Fruit fly (Drosophila melanogaster): ENCODE results near the gene lft.
A peak's percentile ranks its signal among the peaks of the same experiment; 100 is the strongest.

The lft gene

dm6 chr2L:10387869-10388726 lies 23.8 kb downstream of the lft start, which contains the start of gene da (continued):
- TF ChIP-seq CG15011 (GFP tag; optimal IDR thresholded peaks at IDR 0.05) = no peak
- TF ChIP-seq CG7745 (tag; optimal IDR thresholded peaks at IDR 0.05) = no peak
- TF ChIP-seq CG7839 (tag; optimal IDR thresholded peaks at IDR 0.05) = peak; percentile 61
- TF ChIP-seq CG13775 (GFP tag; optimal IDR thresholded peaks at IDR 0.05) = peak; percentile 49
- peak; percentile 19 for TF ChIP-seq CG9876 (GFP tag; optimal IDR thresholded peaks at IDR 0.05)
- no peak for TF ChIP-seq CG30431 (GFP tag; optimal IDR thresholded peaks at IDR 0.05)
- TF ChIP-seq gfzf (GFP tag; optimal IDR thresholded peaks at IDR 0.05) = peak; percentile 21
- TF ChIP-seq HLH4C (GFP tag; IDR thresholded peaks at IDR 0.05; ENCODE audit: partially characterized antibody) = peak; percentile 61; the same call in 2 of the 3 replicates
- TF ChIP-seq Dip2 (GFP tag; IDR thresholded peaks at IDR 0.05) = no peak
- TF ChIP-seq CG2889 (GFP tag; IDR thresholded peaks at IDR 0.05) = no peak
- no peak for TF ChIP-seq D (optimal IDR thresholded peaks at IDR 0.05)
- TF ChIP-seq D (GFP tag; optimal IDR thresholded peaks at IDR 0.05) = no peak
- peak; percentile 61 for TF ChIP-seq Meics (GFP tag; optimal IDR thresholded peaks at IDR 0.05)
- peak; percentile 50; the same call in 1 of the 3 replicates for TF ChIP-seq knrl (GFP tag; IDR thresholded peaks at IDR 0.05; ENCODE audit: partially characterized antibody)
- peak; percentile 44 to 55 for TF ChIP-seq chif (GFP tag; optimal IDR thresholded peaks at IDR 0.05)
- TF ChIP-seq CG12071 (GFP tag; optimal IDR thresholded peaks at IDR 0.05) = no peak
- TF ChIP-seq CG1647 (GFP tag; optimal IDR thresholded peaks at IDR 0.05) = peak; percentile 24
- peak; percentile 38 for TF ChIP-seq CG6854 (GFP tag; optimal IDR thresholded peaks at IDR 0.05)
- no peak for TF ChIP-seq so (GFP tag; IDR thresholded peaks at IDR 0.05)
- TF ChIP-seq pan (optimal IDR thresholded peaks at IDR 0.05) = no peak
- peak in 1 of 2 experiments; percentile 61 for TF ChIP-seq pan (GFP tag; optimal IDR thresholded peaks at IDR 0.05 in 1 of 2, IDR thresholded peaks at IDR 0.05 in 1 of 2)
- TF ChIP-seq CG8765 (GFP tag; IDR thresholded peaks at IDR 0.05) = no peak
- TF ChIP-seq disco-r (GFP tag; optimal IDR thresholded peaks at IDR 0.05) = no peak
- no peak for TF ChIP-seq toy (GFP tag; IDR thresholded peaks at IDR 0.05)
- TF ChIP-seq CG9727 (GFP tag; optimal IDR thresholded peaks at IDR 0.05) = peak; percentile 40
- TF ChIP-seq CG10979 (tag; optimal IDR thresholded peaks at IDR 0.05) = peak; percentile 35
- TF ChIP-seq CoRest (tag; optimal IDR thresholded peaks at IDR 0.05) = peak; percentile 73
- peak; percentile 16 for TF ChIP-seq CG34376 (GFP tag; optimal IDR thresholded peaks at IDR 0.05)
- peak; percentile 68 for TF ChIP-seq az2 (GFP tag; optimal IDR thresholded peaks at IDR 0.05)
- TF ChIP-seq BtbVII (GFP tag; optimal IDR thresholded peaks at IDR 0.05) = peak; percentile 19
- peak; percentile 34 for TF ChIP-seq CG1792 (GFP tag; optimal IDR thresholded peaks at IDR 0.05)
- TF ChIP-seq sug (tag; optimal IDR thresholded peaks at IDR 0.05) = peak; percentile 75
- TF ChIP-seq prd (optimal IDR thresholded peaks at IDR 0.05) = no peak
- peak; percentile 74 for TF ChIP-seq prd (GFP tag; IDR thresholded peaks at IDR 0.05)
- no peak for TF ChIP-seq Blimp-1 (GFP tag; optimal IDR thresholded peaks at IDR 0.05)
- TF ChIP-seq CG17359 (tag; optimal IDR thresholded peaks at IDR 0.05) = peak; percentile 68
- TF ChIP-seq Awh (GFP tag; IDR thresholded peaks at IDR 0.05) = peak; percentile 52; the same call in 1 of the 2 replicates
- peak; percentile 49; the same call in 1 of the 2 replicates for TF ChIP-seq Bgb (GFP tag; IDR thresholded peaks at IDR 0.05; ENCODE audit: partially characterized antibody)
- peak; percentile 52 for TF ChIP-seq CG10209 (GFP tag; optimal IDR thresholded peaks at IDR 0.05)
- peak; percentile 81 for TF ChIP-seq CG15514 (GFP tag; optimal IDR thresholded peaks at IDR 0.05)
- TF ChIP-seq Lpt (GFP tag; optimal IDR thresholded peaks at IDR 0.05) = no peak
- peak; percentile 7 for TF ChIP-seq CG31388 (GFP tag; optimal IDR thresholded peaks at IDR 0.05)
- peak; percentile 65 for TF ChIP-seq stwl (tag; optimal IDR thresholded peaks at IDR 0.05)
- no peak for TF ChIP-seq CG14860 (GFP tag; IDR thresholded peaks at IDR 0.05; ENCODE audit: partially characterized antibody)
- peak; percentile 44; the same call in 1 of the 3 replicates for TF ChIP-seq CG7963 (GFP tag; IDR thresholded peaks at IDR 0.05; ENCODE audit: partially characterized antibody)
- peak; percentile 34 for TF ChIP-seq crc (GFP tag; optimal IDR thresholded peaks at IDR 0.05)
- TF ChIP-seq Myb (GFP tag; optimal IDR thresholded peaks at IDR 0.05) = peak; percentile 29
- no peak for TF ChIP-seq Usf (GFP tag; optimal IDR thresholded peaks at IDR 0.05)

Measured in whole organism, embryonic.